Fruit fly (Drosophila melanogaster): Measurements from ENCODE around the gene CG32277.

Gene CG32277

dm6 chr3L:3194059-3194458, 11.2 kb downstream of the CG32277 start (continued):
- TF ChIP-seq CG2712 (tag; optimal IDR thresholded peaks at IDR 0.05) (peak; percentile 95), HmgZ (tag; optimal IDR thresholded peaks at IDR 0.05) (peak; percentile 92), CG2129 (GFP tag; IDR thresholded peaks at IDR 0.05; ENCODE audit: partially characterized antibody) (no peak), CG14710 (tag; optimal IDR thresholded peaks at IDR 0.05) (peak; percentile 90), CG17186 (GFP tag; optimal IDR thresholded peaks at IDR 0.05) (peak; percentile 47), D19A (tag; optimal IDR thresholded peaks at IDR 0.05) (peak; percentile 93), Optix (GFP tag; IDR thresholded peaks at IDR 0.05) (peak; percentile 85; the same call in 2 of the 3 replicates), CG43689 (GFP tag; IDR thresholded peaks at IDR 0.05) (peak; percentile 77), gsb-n (tag; optimal IDR thresholded peaks at IDR 0.05) (peak; percentile 93), CG3995 (GFP tag; optimal IDR thresholded peaks at IDR 0.05) (peak; percentile 36), wor (GFP tag; IDR thresholded peaks at IDR 0.05) (peak; percentile 84), Dad (GFP tag; optimal IDR thresholded peaks at IDR 0.05) (peak; percentile 58), CG3847 (GFP tag; IDR thresholded peaks at IDR 0.05) (peak; percentile 88), hkb (optimal IDR thresholded peaks at IDR 0.05) (no peak), hkb (GFP tag; IDR thresholded peaks at IDR 0.05) (peak; percentile 97), sim (GFP tag; IDR thresholded peaks at IDR 0.05) (peak; percentile 92), Gsc (GFP tag; IDR thresholded peaks at IDR 0.05) (peak; percentile 86), CG1233 (GFP tag; optimal IDR thresholded peaks at IDR 0.05) (peak; percentile 88), cg (GFP tag; optimal IDR thresholded peaks at IDR 0.05) (peak; percentile 62), lbe (GFP tag; optimal IDR thresholded peaks at IDR 0.05) (peak; percentile 94), NfI (GFP tag; optimal IDR thresholded peaks at IDR 0.05) (peak; percentile 93), CG15073 (GFP tag; optimal IDR thresholded peaks at IDR 0.05) (peak; percentile 76), CG11456 (GFP tag; IDR thresholded peaks at IDR 0.05) (peak; percentile 91), PHDP (tag; optimal IDR thresholded peaks at IDR 0.05) (peak; percentile 95), stc (GFP tag; IDR thresholded peaks at IDR 0.05) (peak; percentile 93), Atf3 (GFP tag; optimal IDR thresholded peaks at IDR 0.05) (peak; percentile 4), usp (GFP tag; optimal IDR thresholded peaks at IDR 0.05) (no peak), Drgx (GFP tag; IDR thresholded peaks at IDR 0.05) (peak; percentile 99), CG4707 (GFP tag; optimal IDR thresholded peaks at IDR 0.05) (peak; percentile 87), btn (GFP tag; optimal IDR thresholded peaks at IDR 0.05) (no peak), tgo (GFP tag; IDR thresholded peaks at IDR 0.05) (peak; percentile 93), Hey (tag; optimal IDR thresholded peaks at IDR 0.05) (no peak), crol (GFP tag; IDR thresholded peaks at IDR 0.05) (peak; percentile 53), Hr78 (GFP tag; optimal IDR thresholded peaks at IDR 0.05) (peak in 1 of 2 experiments; percentile 70), CG16863 (GFP tag; optimal IDR thresholded peaks at IDR 0.05) (peak; percentile 66), chn (GFP tag; optimal IDR thresholded peaks at IDR 0.05) (peak; percentile 76), Deaf1 (tag; optimal IDR thresholded peaks at IDR 0.05) (peak; percentile 74), disco-r (GFP tag; optimal IDR thresholded peaks at IDR 0.05) (peak; percentile 28), jumu (GFP tag; optimal IDR thresholded peaks at IDR 0.05) (peak; percentile 29), CG18599 (GFP tag; optimal IDR thresholded peaks at IDR 0.05) (peak; percentile 96), sr (GFP tag; IDR thresholded peaks at IDR 0.05) (peak; percentile 54; the same call in 1 of the 3 replicates), caup (GFP tag; optimal IDR thresholded peaks at IDR 0.05; ENCODE audit: severe bottlenecking) (peak; percentile 94), CG18619 (GFP tag; optimal IDR thresholded peaks at IDR 0.05) (peak; percentile 90), CG4360 (GFP tag; IDR thresholded peaks at IDR 0.05) (peak; percentile 71), CG12942 (GFP tag; optimal IDR thresholded peaks at IDR 0.05) (peak; percentile 80), dimm (GFP tag; IDR thresholded peaks at IDR 0.05) (peak; percentile 87), Tbp (GFP tag; optimal IDR thresholded peaks at IDR 0.05) (no peak), CG14050 (GFP tag; IDR thresholded peaks at IDR 0.05) (peak; percentile 88), CG17829 (tag; optimal IDR thresholded peaks at IDR 0.05) (peak; percentile 95), CG2875 (GFP tag; optimal IDR thresholded peaks at IDR 0.05) (peak; percentile 91), CG10654 (GFP tag; optimal IDR thresholded peaks at IDR 0.05) (peak; percentile 87), sima (GFP tag; optimal IDR thresholded peaks at IDR 0.05) (no peak)

All from whole organism, embryonic.